Fruit fly (Drosophila melanogaster) whole organism, embryonic: ENCODE results near the gene Catsup.

Experiments used
- Abd-B ChIP-seq: fragments of 200-800 bp; sonication (Bioruptor generic); optimal IDR thresholded peaks from 2 replicates; lab custom pipeline; 2018; ENCODE audit warnings: missing biosample characterization, mild to moderate bottlenecking, missing genetic modification characterization, moderate library complexity
- CG10979 ChIP-seq: fragments of 200-800 bp; sonication (Bioruptor generic); optimal IDR thresholded peaks from 2 replicates; lab custom pipeline; 2018; ENCODE audit warnings: missing biosample characterization, mild to moderate bottlenecking, missing genetic modification characterization, moderate library complexity
- CG14710 ChIP-seq: fragments of 200-800 bp; sonication (Bioruptor generic); optimal IDR thresholded peaks from 3 replicates; lab custom pipeline; 2019; ENCODE audit warnings: missing biosample characterization, mild to moderate bottlenecking, missing genetic modification characterization, moderate library complexity
- CG16779 ChIP-seq: fragments of 200-800 bp; sonication (Bioruptor generic); IDR thresholded peaks from 2 replicates; pipeline ENCODE4 v1.3.6; 2022; ENCODE audit warnings: missing biosample characterization, missing genetic modification characterization
- CG18011 ChIP-seq: fragments of 200-800 bp; sonication (Bioruptor generic); optimal IDR thresholded peaks from 2 replicates; lab custom pipeline; 2017; ENCODE audit warnings: missing biosample characterization, missing genetic modification characterization, mild to moderate bottlenecking, moderate library complexity, missing genotype
- CG18599 ChIP-seq: fragments of 200-800 bp; sonication (Bioruptor generic); optimal IDR thresholded peaks from 3 replicates; lab custom pipeline; 2017; ENCODE audit warnings: missing biosample characterization, missing genetic modification characterization, mild to moderate bottlenecking, moderate library complexity, missing genetic modification reagents
- CG31224 ChIP-seq: fragments of 200-800 bp; sonication (Bioruptor generic); IDR thresholded peaks from 2 replicates; pipeline ENCODE4 v1.3.6; 2022; ENCODE audit warnings: missing biosample characterization, missing genetic modification characterization
- CG32532 ChIP-seq: fragments of 200-800 bp; sonication (Bioruptor generic); IDR thresholded peaks from 2 replicates; pipeline ENCODE4 v1.3.6; 2022; ENCODE audit warnings: missing biosample characterization, missing genetic modification characterization
- CG5245 ChIP-seq: fragments of 200-800 bp; sonication (Bioruptor generic); optimal IDR thresholded peaks from 3 replicates; lab custom pipeline; 2016; ENCODE audit warnings: missing biosample characterization, missing genetic modification characterization
- CG6254 ChIP-seq: fragments of 200-800 bp; sonication (Bioruptor generic); optimal IDR thresholded peaks from 3 replicates; lab custom pipeline; 2017; ENCODE audit warnings: mild to moderate bottlenecking, missing biosample characterization, missing genetic modification reagents, missing genetic modification characterization
- CG6813 ChIP-seq: fragments of 200-800 bp; sonication (Bioruptor generic); optimal IDR thresholded peaks from 2 replicates; lab custom pipeline; 2017; ENCODE audit warnings: missing biosample characterization, missing genetic modification characterization, mild to moderate bottlenecking, moderate library complexity, missing genetic modification reagents
- CG7372 ChIP-seq: fragments of 200-800 bp; sonication (Bioruptor generic); IDR thresholded peaks from 2 replicates; pipeline ENCODE4 v1.3.6; 2022; ENCODE audit warnings: missing biosample characterization, missing genetic modification characterization
- CG7839 ChIP-seq: fragments of 200-800 bp; sonication (Bioruptor generic); optimal IDR thresholded peaks from 3 replicates; lab custom pipeline; 2018; ENCODE audit warnings: missing biosample characterization, mild to moderate bottlenecking, missing genetic modification characterization, moderate library complexity
- CG7987 ChIP-seq: fragments of 200-800 bp; sonication (Bioruptor generic); optimal IDR thresholded peaks from 2 replicates; lab custom pipeline; 2018; ENCODE audit warnings: missing biosample characterization, mild to moderate bottlenecking, missing genetic modification characterization, moderate library complexity
- CG8765 ChIP-seq: fragments of 200-800 bp; sonication (Bioruptor generic); IDR thresholded peaks from 2 replicates; pipeline ENCODE4 v1.3.6; 2022; ENCODE audit warnings: missing biosample characterization, missing genetic modification characterization
- CG8924 ChIP-seq: fragments of 200-800 bp; optimal IDR thresholded peaks from 3 replicates; lab custom pipeline; 2019; ENCODE audit warnings: missing biosample characterization, mild to moderate bottlenecking, missing genetic modification characterization, moderate library complexity
- CrebB ChIP-seq: fragments of 200-800 bp; sonication (Bioruptor generic); optimal IDR thresholded peaks from 3 replicates; lab custom pipeline; 2018; ENCODE audit warnings: missing biosample characterization, mild to moderate bottlenecking, missing genetic modification characterization
- E2f1 ChIP-seq: fragments of 200-800 bp; sonication (Bioruptor generic); IDR thresholded peaks from 2 replicates; pipeline ENCODE4 v1.3.6; 2022; ENCODE audit warnings: missing biosample characterization, missing genetic modification characterization
- Ets65A ChIP-seq: fragments of 200-800 bp; sonication (Bioruptor generic); peaks from one replicate; lab custom pipeline; 2016; ENCODE audit warnings: missing biosample characterization, missing genetic modification characterization
- Fer1 ChIP-seq: fragments of 200-800 bp; sonication (Bioruptor generic); optimal IDR thresholded peaks from 2 replicates; lab custom pipeline; 2017; ENCODE audit warnings: missing biosample characterization, mild to moderate bottlenecking, missing genetic modification characterization
- Max ChIP-seq: fragments of 200-800 bp; sonication (Bioruptor generic); optimal IDR thresholded peaks from 2 replicates; lab custom pipeline; 2016; ENCODE audit warnings: missing biosample characterization, mild to moderate bottlenecking, missing genetic modification characterization
- Neu2 ChIP-seq: fragments of 200-800 bp; sonication (Bioruptor generic); optimal IDR thresholded peaks from 3 replicates; lab custom pipeline; 2016; ENCODE audit warnings: missing biosample characterization, missing genetic modification characterization, borderline replicate concordance
- Ssrp ChIP-seq: fragments of 200-800 bp; sonication (Bioruptor generic); optimal IDR thresholded peaks from 2 replicates; lab custom pipeline; 2018; ENCODE audit warnings: missing biosample characterization, mild to moderate bottlenecking, missing genetic modification characterization, moderate library complexity
- Xbp1 ChIP-seq: fragments of 200-800 bp; sonication (Bioruptor generic); optimal IDR thresholded peaks from 3 replicates; lab custom pipeline; 2016; ENCODE audit warnings: missing biosample characterization, mild to moderate bottlenecking, missing genetic modification characterization
- ato ChIP-seq: fragments of 200-800 bp; sonication (Bioruptor generic); IDR thresholded peaks from 2 replicates; pipeline ENCODE4 v1.3.6; 2022; ENCODE audit warnings: missing biosample characterization, missing genetic modification characterization; ENCODE audit not compliant: partially characterized antibody
- bsh ChIP-seq, 2 experiments: fragments of 200-800 bp; sonication (Bioruptor generic); optimal IDR thresholded peaks; 2 replicates each; lab custom pipeline; 2017 to 2018; ENCODE audit warnings: mild to moderate bottlenecking in 2 of 2, missing biosample characterization in 2 of 2, missing genetic modification characterization in 2 of 2, moderate library complexity in 1 of 2
- btn ChIP-seq: fragments of 200-800 bp; sonication (Bioruptor generic); optimal IDR thresholded peaks from 2 replicates; lab custom pipeline; 2016; ENCODE audit warnings: missing biosample characterization, missing genetic modification characterization
- cg ChIP-seq: fragments of 200-800 bp; sonication (Bioruptor generic); optimal IDR thresholded peaks from 3 replicates; lab custom pipeline; 2019; ENCODE audit warnings: missing biosample characterization, mild to moderate bottlenecking, missing genetic modification characterization, moderate library complexity
- chif ChIP-seq, 2 experiments: fragments of 200-800 bp; sonication (Bioruptor generic); optimal IDR thresholded peaks; 3 replicates each; lab custom pipeline; 2016; ENCODE audit warnings: missing biosample characterization in 2 of 2, missing genetic modification characterization in 2 of 2
- chinmo ChIP-seq: fragments of 200-800 bp; sonication (Bioruptor generic); IDR thresholded peaks from 4 replicates; pipeline ENCODE4 v1.3.6; 2022; ENCODE audit warnings: missing biosample characterization, missing genetic modification characterization; ENCODE audit not compliant: partially characterized antibody
- disco-r ChIP-seq: fragments of 200-800 bp; sonication (Bioruptor generic); optimal IDR thresholded peaks from 2 replicates; lab custom pipeline; 2016; ENCODE audit warnings: missing biosample characterization, missing genetic modification characterization
- fd3F ChIP-seq: fragments of 200-800 bp; sonication (Bioruptor generic); optimal IDR thresholded peaks from 2 replicates; lab custom pipeline; 2018; ENCODE audit warnings: missing biosample characterization, mild to moderate bottlenecking, missing genetic modification characterization, moderate library complexity
- gcm ChIP-seq: fragments of 200-800 bp; sonication (Bioruptor generic); optimal IDR thresholded peaks from 2 replicates; lab custom pipeline; 2019; ENCODE audit warnings: missing biosample characterization, mild to moderate bottlenecking, missing genetic modification characterization, moderate library complexity
- hkb ChIP-seq, 2 experiments: fragments of 200-800 bp in 1 of 2; fragments of >200 bp in 1 of 2; sonication (Bioruptor generic) in 1 of 2; IDR thresholded peaks in 1 of 2; optimal IDR thresholded peaks in 1 of 2; 2 replicates each; pipeline versions ENCODE4 v1.3.6 to Lab custom; 2017 to 2022; ENCODE audit warnings: missing biosample characterization in 1 of 2, missing genetic modification characterization in 1 of 2
- ind ChIP-seq: fragments of 200-800 bp; sonication (Bioruptor generic); optimal IDR thresholded peaks from 3 replicates; lab custom pipeline; 2016; ENCODE audit warnings: missing biosample characterization, missing genetic modification characterization
- ken ChIP-seq: fragments of 200-800 bp; sonication (Bioruptor generic); IDR thresholded peaks from 3 replicates; pipeline ENCODE4 v1.3.6; 2022; ENCODE audit warnings: missing biosample characterization, missing genetic modification characterization
- knrl ChIP-seq: fragments of 200-800 bp; sonication (Bioruptor generic); IDR thresholded peaks from 3 replicates; pipeline ENCODE4 v1.3.6; 2022; ENCODE audit warnings: missing biosample characterization, missing genetic modification characterization; ENCODE audit not compliant: partially characterized antibody
- lola ChIP-seq, 3 experiments: fragments of >200 bp in 2 of 3; fragments of 200-800 bp in 1 of 3; sonication (Bioruptor generic) in 1 of 3; optimal IDR thresholded peaks; 2 replicates each; lab custom pipeline; 2017 to 2019; ENCODE audit warnings: missing biosample characterization in 3 of 3, missing genetic modification characterization in 3 of 3, mild to moderate bottlenecking in 1 of 3, moderate library complexity in 1 of 3
- maf-S ChIP-seq: fragments of 200-800 bp; sonication (Bioruptor generic); optimal IDR thresholded peaks from 2 replicates; lab custom pipeline; 2016; ENCODE audit warnings: missing biosample characterization, missing genetic modification characterization
- pita ChIP-seq: fragments of 200-800 bp; sonication (Bioruptor generic); optimal IDR thresholded peaks from 2 replicates; lab custom pipeline; 2017; ENCODE audit warnings: missing biosample characterization, mild to moderate bottlenecking, missing genetic modification characterization
- run ChIP-seq: fragments of 200-800 bp; sonication (Bioruptor generic); optimal IDR thresholded peaks from 3 replicates; lab custom pipeline; 2018; ENCODE audit warnings: missing biosample characterization, mild to moderate bottlenecking, missing genetic modification characterization
- salm ChIP-seq: fragments of 200-800 bp; sonication (Bioruptor generic); optimal IDR thresholded peaks from 2 replicates; lab custom pipeline; 2018; ENCODE audit warnings: missing biosample characterization, mild to moderate bottlenecking, missing genetic modification characterization
- sisA ChIP-seq: fragments of 200-800 bp; sonication (Bioruptor generic); IDR thresholded peaks from 2 replicates; pipeline ENCODE4 v1.3.6; 2022; ENCODE audit warnings: missing biosample characterization, missing genetic modification characterization
- tio ChIP-seq: fragments of 200-800 bp; sonication (Bioruptor generic); optimal IDR thresholded peaks from 2 replicates; lab custom pipeline; 2017; ENCODE audit warnings: missing biosample characterization, missing genetic modification characterization, inconsistent platforms
- trh ChIP-seq: fragments of 200-800 bp; sonication (Bioruptor generic); optimal IDR thresholded peaks from 2 replicates; lab custom pipeline; 2016; ENCODE audit warnings: missing biosample characterization, missing genetic modification characterization
- vnd ChIP-seq: fragments of 200-800 bp; sonication (Bioruptor generic); IDR thresholded peaks from 3 replicates; pipeline ENCODE4 v1.3.6; 2022; ENCODE audit warnings: missing biosample characterization, missing genetic modification characterization; ENCODE audit not compliant: partially characterized antibody
- vvl ChIP-seq: fragments of 200-800 bp; sonication (Bioruptor generic); IDR thresholded peaks from 2 replicates; pipeline ENCODE4 v1.3.6; 2022; ENCODE audit warnings: missing biosample characterization, missing genetic modification characterization
- zf30C ChIP-seq: fragments of 200-800 bp; sonication (Bioruptor generic); optimal IDR thresholded peaks from 3 replicates; lab custom pipeline; 2018; ENCODE audit warnings: missing biosample characterization, mild to moderate bottlenecking, missing genetic modification characterization

Catsup gene

dm6 chr2L:19009130-19009529 lies 32.5 kb upstream of the Catsup start, which contains the start of gene RpL30 (continued):
- TF ChIP-seq knrl (GFP tag; lab: Robert Waterston, UW) (peak; percentile 74), run (tag; lab: Kevin White, UChicago) (peak; percentile 84), CG18011 (GFP tag; lab: Kevin White, UChicago) (peak; percentile 83), sisA (GFP tag; lab: Robert Waterston, UW) (peak; percentile 56), fd3F (GFP tag; lab: Kevin White, UChicago) (peak; percentile 73), CG16779 (GFP tag; lab: Robert Waterston, UW) (peak; percentile 91), CG7839 (tag; lab: Kevin White, UChicago) (peak; percentile 85), Fer1 (GFP tag; lab: Kevin White, UChicago) (peak; percentile 97), CG5245 (peak; percentile 80), hkb (optimal IDR thresholded peaks at IDR 0.05; lab: Kevin White, UChicago) (peak; percentile 63), hkb (GFP tag; IDR thresholded peaks at IDR 0.05; lab: Robert Waterston, UW) (peak; percentile 93), CG6813 (peak; percentile 96), Ssrp (peak; percentile 21), CG7372 (GFP tag; lab: Robert Waterston, UW) (peak; percentile 43; the same call in 1 of the 2 replicates), ind (GFP tag; lab: Kevin White, UChicago) (peak; percentile 62), cg (GFP tag; lab: Kevin White, UChicago) (no peak), CrebB (tag; lab: Kevin White, UChicago) (peak; percentile 95), chif (GFP tag; optimal IDR thresholded peaks at IDR 0.05; lab: Kevin White, UChicago) (peak; percentile 70 to 87), ato (GFP tag; lab: Robert Waterston, UW) (peak; percentile 40; the same call in 1 of the 2 replicates), CG6254 (GFP tag; lab: Kevin White, UChicago) (peak; percentile 87), bsh (GFP tag; optimal IDR thresholded peaks at IDR 0.05; lab: Kevin White, UChicago) (peak; percentile 81 to 82), CG18599 (GFP tag; lab: Kevin White, UChicago) (peak; percentile 96), Max (GFP tag; lab: Kevin White, UChicago) (peak; percentile 95), CG10979 (tag; lab: Kevin White, UChicago) (peak; percentile 80), vnd (no peak), E2f1 (GFP tag; lab: Robert Waterston, UW) (peak; percentile 75), pita (GFP tag; lab: Kevin White, UChicago) (peak; percentile 100), Abd-B (peak; percentile 85), CG8924 (tag; lab: Kevin White, UChicago) (peak; percentile 87), salm (tag; lab: Kevin White, UChicago) (peak; percentile 92), gcm (GFP tag; lab: Kevin White, UChicago) (peak; percentile 87), zf30C (GFP tag; lab: Kevin White, UChicago) (peak; percentile 54), btn (GFP tag; lab: Kevin White, UChicago) (peak; percentile 92), CG31224 (GFP tag; lab: Robert Waterston, UW) (peak; percentile 77), Ets65A (peak; percentile 99), CG32532 (GFP tag; lab: Robert Waterston, UW) (peak; percentile 93), Xbp1 (GFP tag; lab: Kevin White, UChicago) (peak; percentile 87), maf-S (GFP tag; lab: Kevin White, UChicago) (peak; percentile 90), tio (peak; percentile 61), lola (GFP tag; optimal IDR thresholded peaks at IDR 0.05; lab: Kevin White, UChicago) (peak in 1 of 3 experiments; percentile 62), Neu2 (GFP tag; lab: Kevin White, UChicago) (peak; percentile 58), trh (GFP tag; lab: Kevin White, UChicago) (peak; percentile 80), ken (GFP tag; lab: Robert Waterston, UW) (peak; percentile 88), chinmo (GFP tag; lab: Robert Waterston, UW) (peak; percentile 86; the same call in 3 of the 4 replicates), CG8765 (GFP tag; lab: Robert Waterston, UW) (peak; percentile 70), disco-r (peak; percentile 84), vvl (GFP tag; lab: Robert Waterston, UW) (peak; percentile 97), CG7987 (peak; percentile 98), CG14710 (tag; lab: Kevin White, UChicago) (peak; percentile 92)
